Fruit fly (Drosophila melanogaster): ENCODE measurements around the gene Ge-1.
A peak's percentile ranks its signal among the peaks of the same experiment; 100 is the strongest.

Ge-1 gene

dm6 chr2L:11057333-11058110 lies 43.2 kb downstream of the Ge-1 start (continued):
- peak; percentile 44 for TF ChIP-seq salm (tag; optimal IDR thresholded peaks at IDR 0.05)
- peak in 1 of 2 experiments; percentile 76 for TF ChIP-seq Eip74EF (GFP tag; optimal IDR thresholded peaks at IDR 0.05)
- TF ChIP-seq HLHmδ (GFP tag; optimal IDR thresholded peaks at IDR 0.05): no peak
- TF ChIP-seq kay (GFP tag; optimal IDR thresholded peaks at IDR 0.05): peak; percentile 52
- TF ChIP-seq danr (GFP tag; IDR thresholded peaks at IDR 0.05): peak; percentile 44; the same call in 1 of the 2 replicates

dm6 chr2L:11056791-11057332 lies 43.8 kb downstream of the Ge-1 start:
- no peak for TF ChIP-seq ro (GFP tag; IDR thresholded peaks at IDR 0.05)
- TF ChIP-seq cwo (GFP tag; optimal IDR thresholded peaks at IDR 0.05): peak; percentile 91
- peak in 1 of 2 experiments; percentile 59 for TF ChIP-seq Pdp1 (GFP tag; optimal IDR thresholded peaks at IDR 0.05)
- no peak for TF ChIP-seq CTCF (GFP tag; optimal IDR thresholded peaks at IDR 0.05)
- TF ChIP-seq CG3163 (GFP tag; optimal IDR thresholded peaks at IDR 0.05): peak; percentile 51
- no peak for TF ChIP-seq CG8359 (GFP tag; optimal IDR thresholded peaks at IDR 0.05; ENCODE audit: borderline replicate concordance)
- peak; percentile 76 for TF ChIP-seq grn (GFP tag; optimal IDR thresholded peaks at IDR 0.05)
- no peak for TF ChIP-seq CG5180 (GFP tag; optimal IDR thresholded peaks at IDR 0.05)
- peak in 1 of 2 experiments; percentile 5 for TF ChIP-seq Hr78 (GFP tag; optimal IDR thresholded peaks at IDR 0.05)
- TF ChIP-seq mirr (GFP tag; optimal IDR thresholded peaks at IDR 0.05): no peak
- peak; percentile 8 for TF ChIP-seq kni (GFP tag; optimal IDR thresholded peaks at IDR 0.05)
- 0 out of 2 replicates have a peak, but pooled peaks have one; percentile 6 for TF ChIP-seq sim (GFP tag; IDR thresholded peaks at IDR 0.05)
- TF ChIP-seq Adf1 (GFP tag; IDR thresholded peaks at IDR 0.05): 0 out of 2 replicates have a peak, but pooled peaks have one; percentile 36

dm6 chr2L:11053018-11053807 lies 47.5 kb downstream of the Ge-1 start:
- peak; percentile 42; the same call in 1 of the 3 replicates for TF ChIP-seq Optix (GFP tag; IDR thresholded peaks at IDR 0.05)
- TF ChIP-seq grau (tag; optimal IDR thresholded peaks at IDR 0.05): peak; percentile 74
- 0 out of 2 replicates have a peak, but pooled peaks have one; percentile 34 for TF ChIP-seq ranshi (GFP tag; IDR thresholded peaks at IDR 0.05)
- TF ChIP-seq Med (GFP tag): peak; percentile 82
- 0 out of 2 replicates have a peak, but pooled peaks have one; percentile 37 for TF ChIP-seq sisA (GFP tag; IDR thresholded peaks at IDR 0.05)
- 0 out of 3 replicates have a peak, but pooled peaks have one; percentile 38 for TF ChIP-seq so (GFP tag; IDR thresholded peaks at IDR 0.05)
- TF ChIP-seq sens (GFP tag): peak; percentile 13
- TF ChIP-seq ase (GFP tag; IDR thresholded peaks at IDR 0.05): 0 out of 3 replicates have a peak, but pooled peaks have one; percentile 36
- no peak for TF ChIP-seq Eip74EF (GFP tag; optimal IDR thresholded peaks at IDR 0.05)
- peak; percentile 50 for TF ChIP-seq CG11504 (tag; optimal IDR thresholded peaks at IDR 0.05)
- peak; percentile 15 for TF ChIP-seq Vsx1 (GFP tag; optimal IDR thresholded peaks at IDR 0.05)
- peak; percentile 57 for TF ChIP-seq dmrt99B (tag; optimal IDR thresholded peaks at IDR 0.05)
- TF ChIP-seq Drgx (GFP tag; IDR thresholded peaks at IDR 0.05): peak; percentile 69
- TF ChIP-seq klu (GFP tag; IDR thresholded peaks at IDR 0.05): 0 out of 2 replicates have a peak, but pooled peaks have one; percentile 7
- TF ChIP-seq prd (optimal IDR thresholded peaks at IDR 0.05): no peak
- TF ChIP-seq prd (GFP tag; IDR thresholded peaks at IDR 0.05): peak; percentile 32; the same call in 1 of the 3 replicates
- peak; percentile 91 for TF ChIP-seq lbe (GFP tag; optimal IDR thresholded peaks at IDR 0.05)
- TF ChIP-seq E2f1 (GFP tag; IDR thresholded peaks at IDR 0.05): 0 out of 2 replicates have a peak, but pooled peaks have one; percentile 15
- peak; percentile 34; the same call in 1 of the 2 replicates for TF ChIP-seq CG32772 (GFP tag; IDR thresholded peaks at IDR 0.05)
- TF ChIP-seq Blimp-1 (GFP tag; optimal IDR thresholded peaks at IDR 0.05): no peak
- TF ChIP-seq CG13424 (tag; optimal IDR thresholded peaks at IDR 0.05): peak; percentile 1
- TF ChIP-seq CG14441 (GFP tag; IDR thresholded peaks at IDR 0.05): peak; percentile 76
- peak; percentile 21; the same call in 2 of the 3 replicates for TF ChIP-seq CG14050 (GFP tag; IDR thresholded peaks at IDR 0.05)
- peak; percentile 67 for TF ChIP-seq HLH3B (GFP tag; IDR thresholded peaks at IDR 0.05)
- TF ChIP-seq unpg (GFP tag; optimal IDR thresholded peaks at IDR 0.05): peak; percentile 28
- peak; percentile 14; the same call in 1 of the 4 replicates for TF ChIP-seq Gug (GFP tag; IDR thresholded peaks at IDR 0.05)
- peak; percentile 48; the same call in 1 of the 2 replicates for TF ChIP-seq Oaz (GFP tag; IDR thresholded peaks at IDR 0.05)

Data from whole organism, embryonic.